Worm (Caenorhabditis elegans): ENCODE results near the gene R10E4.1.

Gene R10E4.1

DNA sequence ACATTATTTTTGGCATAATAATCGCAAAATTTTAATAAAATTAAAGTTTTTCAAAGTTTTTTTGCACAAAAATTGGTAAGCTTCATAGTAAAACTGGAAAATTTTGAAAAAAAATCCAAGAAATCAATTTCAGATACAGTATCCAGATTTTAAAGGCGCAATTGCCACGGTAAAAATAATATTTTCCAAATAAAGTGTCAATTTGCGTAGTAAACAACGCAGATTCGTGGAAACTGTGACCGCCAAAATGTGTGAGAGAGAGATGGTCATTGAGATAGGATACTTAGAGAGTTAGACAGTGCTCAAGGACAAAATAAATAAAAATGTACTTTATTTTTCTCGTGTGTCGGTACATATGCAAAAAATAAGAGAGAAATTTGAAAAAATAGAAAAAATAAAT lies 33.2 kb downstream of the R10E4.1 start:
- TF ChIP-seq ztf-11 (tag; optimal IDR thresholded peaks at IDR 0.05), result no peak
- no peak for TF ChIP-seq nhr-2 (tag; optimal IDR thresholded peaks at IDR 0.05)
- no peak for TF ChIP-seq cnd-1 (tag; optimal IDR thresholded peaks at IDR 0.05)
- no peak for TF ChIP-seq unc-39 (tag; optimal IDR thresholded peaks at IDR 0.05)
- no peak for TF ChIP-seq ceh-39 (tag; optimal IDR thresholded peaks at IDR 0.05)
- no peak for TF ChIP-seq nhr-237 (tag; optimal IDR thresholded peaks at IDR 0.05)
- no peak for TF ChIP-seq unc-120 (tag; optimal IDR thresholded peaks at IDR 0.05; ENCODE audit: poor library complexity, severe bottlenecking)

DNA sequence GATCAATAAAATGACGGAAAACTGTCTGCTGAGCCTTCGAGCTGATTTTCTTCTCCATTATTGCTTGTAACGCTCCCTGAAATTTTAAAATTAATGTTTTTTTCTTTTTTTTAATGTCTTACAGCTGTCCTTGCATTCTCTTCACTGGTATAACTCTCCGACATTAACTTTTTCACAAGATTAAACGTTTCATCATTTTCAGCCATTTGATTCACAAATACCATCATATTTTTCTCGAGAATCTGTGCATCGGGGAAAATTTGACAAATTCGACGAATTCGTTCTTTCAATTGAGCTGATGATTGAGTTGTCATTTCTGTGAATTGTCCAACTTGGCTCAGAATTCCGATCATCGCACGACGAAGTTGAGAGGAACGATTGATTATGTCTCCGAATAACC lies 39.8 kb downstream of the R10E4.1 start:
- no peak for TF ChIP-seq nhr-12 (tag; optimal IDR thresholded peaks at IDR 0.05)
- TF ChIP-seq snpc-4 (tag; optimal IDR thresholded peaks at IDR 0.05), result no peak
- TF ChIP-seq M03D4.4 (tag; optimal IDR thresholded peaks at IDR 0.05), result no peak
- TF ChIP-seq tbx-8 (GFP tag; optimal IDR thresholded peaks at IDR 0.05), result no peak
- no peak for TF ChIP-seq ham-2 (GFP tag; optimal IDR thresholded peaks at IDR 0.05)
- no peak for TF ChIP-seq zip-8 (tag; optimal IDR thresholded peaks at IDR 0.05)
- no peak for TF ChIP-seq elt-3 (tag; optimal IDR thresholded peaks at IDR 0.05)
- TF ChIP-seq unc-62 (GFP tag; optimal IDR thresholded peaks at IDR 0.05), result no peak
- TF ChIP-seq ztf-11 (tag; optimal IDR thresholded peaks at IDR 0.05), result no peak
- no peak for TF ChIP-seq ceh-39 (tag; optimal IDR thresholded peaks at IDR 0.05)
- no peak for TF ChIP-seq ceh-43 (GFP tag; optimal IDR thresholded peaks at IDR 0.05)
- no peak for TF ChIP-seq nhr-76 (tag; optimal IDR thresholded peaks at IDR 0.05)
- TF ChIP-seq drap-1 (GFP tag; optimal IDR thresholded peaks at IDR 0.05), result no peak
- no peak for TF ChIP-seq lin-13 (tag; optimal IDR thresholded peaks at IDR 0.05)
- TF ChIP-seq nhr-28 (tag; optimal IDR thresholded peaks at IDR 0.05), result no peak
- no peak for TF ChIP-seq pha-4 (tag; optimal IDR thresholded peaks at IDR 0.05)
- TF ChIP-seq bed-3 (GFP tag; optimal IDR thresholded peaks at IDR 0.05), result no peak
- no peak for TF ChIP-seq unc-39 (tag; optimal IDR thresholded peaks at IDR 0.05)
- no peak for TF ChIP-seq flh-1 (GFP tag; optimal IDR thresholded peaks at IDR 0.05)
- TF ChIP-seq sem-2 (GFP tag; optimal IDR thresholded peaks at IDR 0.05), result no peak

DNA sequence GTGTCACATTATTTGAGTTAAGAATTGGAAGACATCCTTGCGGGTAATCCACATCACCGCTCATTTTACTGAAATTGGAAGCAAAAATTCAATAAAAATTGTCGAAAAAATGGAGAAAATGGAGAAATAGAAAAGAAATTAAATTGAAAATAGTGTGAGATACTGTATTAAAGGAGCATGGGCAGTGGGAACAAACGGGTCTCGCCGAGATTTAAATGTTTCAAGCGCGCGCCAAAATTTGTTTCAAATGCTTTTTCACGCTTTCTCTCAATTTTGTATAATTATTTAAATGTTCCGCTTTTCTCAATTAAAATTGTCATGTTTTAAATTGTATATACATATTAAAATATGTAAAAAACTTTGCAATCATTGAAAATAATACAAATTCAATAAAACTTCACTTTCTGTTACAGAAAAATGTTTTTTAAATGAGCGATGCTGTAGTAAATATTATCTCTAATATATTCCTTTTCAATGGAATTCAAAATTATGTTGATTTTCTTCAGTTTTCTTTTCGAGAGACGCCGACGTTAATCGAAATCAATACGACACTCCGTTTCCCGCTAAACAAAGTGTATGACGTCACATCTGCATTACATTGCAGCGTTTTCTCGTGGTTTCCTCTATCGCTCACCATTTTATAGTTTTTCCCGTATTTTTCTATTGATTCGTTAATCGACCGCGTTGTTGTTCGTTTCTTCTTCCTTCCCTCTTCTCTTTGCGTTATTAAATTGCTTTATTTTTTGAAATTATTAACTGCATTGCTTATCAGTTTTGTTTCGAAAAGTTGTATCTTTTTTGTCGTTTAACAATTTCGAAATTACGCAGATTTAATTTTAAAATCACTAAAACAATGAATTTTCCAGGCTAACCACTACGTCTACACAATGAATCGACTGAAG lies 43.8 kb downstream of the R10E4.1 start, which contains the start of the genes evl-14 and dcn-1:
TSS of gene evl-14 (minus strand) at position 68 of the 902 bp plus-strand sequence.
TSS of gene dcn-1 (plus strand) at position 852 of the 902 bp plus-strand sequence.
- TF ChIP-seq tbx-8 (GFP tag; optimal IDR thresholded peaks at IDR 0.05) (no peak), ces-1 (GFP tag; optimal IDR thresholded peaks at IDR 0.05) (peak; percentile 59), flh-1 (GFP tag; optimal IDR thresholded peaks at IDR 0.05) (no peak), ceh-43 (GFP tag; optimal IDR thresholded peaks at IDR 0.05) (no peak), blmp-1 (tag; optimal IDR thresholded peaks at IDR 0.05) (no peak), sem-2 (GFP tag; optimal IDR thresholded peaks at IDR 0.05) (no peak), nhr-237 (tag; optimal IDR thresholded peaks at IDR 0.05) (peak; percentile 74), nhr-12 (tag; optimal IDR thresholded peaks at IDR 0.05) (no peak), lsy-2 (tag; optimal IDR thresholded peaks at IDR 0.05) (peak; percentile 68), unc-120 (tag; optimal IDR thresholded peaks at IDR 0.05; ENCODE audit: poor library complexity, severe bottlenecking) (no peak), snpc-4 (tag; optimal IDR thresholded peaks at IDR 0.05) (no peak), M03D4.4 (tag; optimal IDR thresholded peaks at IDR 0.05) (no peak), elt-3 (tag; optimal IDR thresholded peaks at IDR 0.05) (no peak), unc-62 (GFP tag; optimal IDR thresholded peaks at IDR 0.05) (no peak), mls-2 (tag; optimal IDR thresholded peaks at IDR 0.05) (no peak), ceh-83 (GFP tag; optimal IDR thresholded peaks at IDR 0.05) (no peak), mab-5 (tag; optimal IDR thresholded peaks at IDR 0.05) (no peak), hlh-1 (tag; optimal IDR thresholded peaks at IDR 0.05) (peak; percentile 34), cnd-1 (tag; optimal IDR thresholded peaks at IDR 0.05) (no peak), lin-13 (tag; optimal IDR thresholded peaks at IDR 0.05) (no peak), bed-3 (GFP tag; optimal IDR thresholded peaks at IDR 0.05) (no peak), elt-1 (tag; optimal IDR thresholded peaks at IDR 0.05; ENCODE audit: borderline replicate concordance, insufficient read depth) (no peak), ham-2 (GFP tag; optimal IDR thresholded peaks at IDR 0.05) (no peak), nhr-76 (tag; optimal IDR thresholded peaks at IDR 0.05) (no peak), lin-32 (GFP tag; optimal IDR thresholded peaks at IDR 0.05) (no peak), unc-39 (tag; optimal IDR thresholded peaks at IDR 0.05) (no peak), zip-8 (tag; optimal IDR thresholded peaks at IDR 0.05) (peak; percentile 67), drap-1 (GFP tag; optimal IDR thresholded peaks at IDR 0.05) (no peak), nhr-2 (tag; optimal IDR thresholded peaks at IDR 0.05) (no peak), ceh-39 (tag; optimal IDR thresholded peaks at IDR 0.05) (peak; percentile 76), sptf-1 (tag; optimal IDR thresholded peaks at IDR 0.05) (no peak), ztf-11 (tag; optimal IDR thresholded peaks at IDR 0.05) (no peak), pha-4 (tag; optimal IDR thresholded peaks at IDR 0.05) (peak; percentile 59), nhr-28 (tag; optimal IDR thresholded peaks at IDR 0.05) (no peak), mep-1 (tag; optimal IDR thresholded peaks at IDR 0.05) (peak; percentile 39)

All from whole organism, mixed stage, embryonic.